Worm (Caenorhabditis elegans): ENCODE data around the gene Y66D12A.8.

The Y66D12A.8 gene

ce11 chrIII:11561597-11561996, 12.4 kb upstream of the Y66D12A.8 start:
- no peak for TF ChIP-seq ztf-4 (tag; optimal IDR thresholded peaks at IDR 0.05)
- no peak for TF ChIP-seq mdl-1 (tag; optimal IDR thresholded peaks at IDR 0.05)
- no peak for TF ChIP-seq elt-1 (tag; optimal IDR thresholded peaks at IDR 0.05)
- TF ChIP-seq F13H6.1 (tag; optimal IDR thresholded peaks at IDR 0.05) = no peak
- TF ChIP-seq lsy-2 (tag; optimal IDR thresholded peaks at IDR 0.05) = no peak
- no peak for TF ChIP-seq sma-3 (GFP tag; optimal IDR thresholded peaks at IDR 0.05)
- no peak for TF ChIP-seq ztf-11 (tag; optimal IDR thresholded peaks at IDR 0.05)
- TF ChIP-seq ama-1 (optimal IDR thresholded peaks at IDR 0.05) = no peak
- TF ChIP-seq gmeb-1 (tag; optimal IDR thresholded peaks at IDR 0.05) = no peak
- no peak for TF ChIP-seq nhr-6 (tag; optimal IDR thresholded peaks at IDR 0.05)
- no peak for TF ChIP-seq fos-1 (tag; optimal IDR thresholded peaks at IDR 0.05)
- TF ChIP-seq nhr-77 (tag; optimal IDR thresholded peaks at IDR 0.05) = no peak
- TF ChIP-seq skn-1 (tag; optimal IDR thresholded peaks at IDR 0.05) = no peak

- no peak for TF ChIP-seq unc-62 (GFP tag; optimal IDR thresholded peaks at IDR 0.05)
- no peak for TF ChIP-seq nhr-129 (tag; optimal IDR thresholded peaks at IDR 0.05)
- no peak for TF ChIP-seq ama-1 (optimal IDR thresholded peaks at IDR 0.05)
- no peak for TF ChIP-seq Y55F3AM.14 (GFP tag; optimal IDR thresholded peaks at IDR 0.05)
- TF ChIP-seq nhr-11 (tag; optimal IDR thresholded peaks at IDR 0.05) = no peak
- TF ChIP-seq C34F6.9 (tag; optimal IDR thresholded peaks at IDR 0.05) = no peak
- no peak for TF ChIP-seq mbf-1 (tag; optimal IDR thresholded peaks at IDR 0.05)
- TF ChIP-seq mdl-1 (tag; optimal IDR thresholded peaks at IDR 0.05) = no peak
- no peak for TF ChIP-seq nhr-23 (tag; optimal IDR thresholded peaks at IDR 0.05)
- TF ChIP-seq egl-27 (tag; optimal IDR thresholded peaks at IDR 0.05) = no peak
- TF ChIP-seq unc-39 (tag; optimal IDR thresholded peaks at IDR 0.05) = no peak
- TF ChIP-seq nhr-237 (tag; optimal IDR thresholded peaks at IDR 0.05) = no peak
- TF ChIP-seq nhr-12 (tag; optimal IDR thresholded peaks at IDR 0.05) = no peak
- no peak for TF ChIP-seq nhr-77 (tag; optimal IDR thresholded peaks at IDR 0.05)
- TF ChIP-seq mab-5 (tag; optimal IDR thresholded peaks at IDR 0.05) = no peak
- no peak for TF ChIP-seq ztf-4 (tag; optimal IDR thresholded peaks at IDR 0.05)
- no peak for TF ChIP-seq skn-1 (tag; optimal IDR thresholded peaks at IDR 0.05)
Observed at ce11 chrIII:11563417-11563949, 10.5 kb upstream of the Y66D12A.8 start, which contains the start of gene Y66D12A.11. Gene Y66D12A.11 (plus strand): TSS chrIII:11563467.

DNA sequence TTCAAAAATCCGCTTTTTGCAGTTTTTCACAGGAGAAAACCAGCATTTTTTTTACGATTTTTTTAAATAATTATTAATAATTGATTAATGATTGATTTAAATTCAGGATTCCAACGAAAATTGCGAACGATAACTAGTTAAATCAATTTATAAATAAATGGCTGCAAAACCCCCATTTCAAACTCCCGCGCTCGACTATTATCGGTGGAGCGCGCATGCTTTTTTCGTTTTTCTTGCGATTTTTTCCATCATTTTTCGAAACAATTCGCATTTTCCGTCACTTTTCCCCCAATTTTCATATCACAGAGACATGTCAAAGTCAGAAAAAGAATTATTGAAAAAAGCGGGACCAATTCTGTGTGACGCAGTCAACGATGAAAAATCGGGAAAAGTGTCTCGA, 8.4 kb upstream of the Y66D12A.8 start, which contains the start of gene Y66D12A.10:
Gene Y66D12A.10 (plus strand): TSS at position 273 of the 400 bp plus-strand sequence.
- TF ChIP-seq unc-39 (tag; optimal IDR thresholded peaks at IDR 0.05) (no peak), nhr-10 (tag; optimal IDR thresholded peaks at IDR 0.05) (no peak), mab-5 (tag; optimal IDR thresholded peaks at IDR 0.05) (no peak), ztf-4 (tag; optimal IDR thresholded peaks at IDR 0.05) (no peak), lin-11 (tag; optimal IDR thresholded peaks at IDR 0.05) (no peak), F13H6.1 (tag; optimal IDR thresholded peaks at IDR 0.05) (no peak), nhr-12 (tag; optimal IDR thresholded peaks at IDR 0.05) (no peak), zag-1 (tag; optimal IDR thresholded peaks at IDR 0.05) (no peak), lsy-2 (tag; optimal IDR thresholded peaks at IDR 0.05) (peak in 1 of 2 experiments; percentile 54), nhr-11 (tag; optimal IDR thresholded peaks at IDR 0.05) (no peak), gmeb-1 (tag; optimal IDR thresholded peaks at IDR 0.05) (peak; percentile 96), fos-1 (tag; optimal IDR thresholded peaks at IDR 0.05) (no peak), lin-13 (GFP tag; optimal IDR thresholded peaks at IDR 0.05) (peak; percentile 22), elt-1 (tag; optimal IDR thresholded peaks at IDR 0.05) (no peak), nhr-77 (tag; optimal IDR thresholded peaks at IDR 0.05) (no peak), sma-9 (GFP tag; optimal IDR thresholded peaks at IDR 0.05) (no peak), sma-9 (tag; optimal IDR thresholded peaks at IDR 0.05) (no peak), nhr-23 (tag; optimal IDR thresholded peaks at IDR 0.05) (no peak), crh-2 (tag; optimal IDR thresholded peaks at IDR 0.05) (no peak), ceh-16 (tag; optimal IDR thresholded peaks at IDR 0.05) (no peak), mdl-1 (tag; optimal IDR thresholded peaks at IDR 0.05) (no peak), nhr-25 (tag; optimal IDR thresholded peaks at IDR 0.05) (no peak), sma-3 (GFP tag; optimal IDR thresholded peaks at IDR 0.05) (no peak), peb-1 (tag; optimal IDR thresholded peaks at IDR 0.05) (no peak), skn-1 (tag; optimal IDR thresholded peaks at IDR 0.05) (no peak), mbf-1 (tag; optimal IDR thresholded peaks at IDR 0.05) (no peak), dmd-4 (tag; optimal IDR thresholded peaks at IDR 0.05) (no peak), aly-2 (tag; optimal IDR thresholded peaks at IDR 0.05) (no peak), elt-3 (tag; optimal IDR thresholded peaks at IDR 0.05) (no peak), blmp-1 (tag; optimal IDR thresholded peaks at IDR 0.05; ENCODE audit: insufficient read depth) (no peak), ztf-11 (tag; optimal IDR thresholded peaks at IDR 0.05) (no peak), ZK546.5 (tag; optimal IDR thresholded peaks at IDR 0.05) (no peak), snpc-4 (tag; optimal IDR thresholded peaks at IDR 0.05) (no peak), ama-1 (optimal IDR thresholded peaks at IDR 0.05) (no peak), C34F6.9 (tag; optimal IDR thresholded peaks at IDR 0.05) (peak; percentile 52), nhr-6 (tag; optimal IDR thresholded peaks at IDR 0.05) (no peak), sem-4 (tag; optimal IDR thresholded peaks at IDR 0.05) (no peak), egl-27 (tag; optimal IDR thresholded peaks at IDR 0.05) (no peak), nhr-129 (tag; optimal IDR thresholded peaks at IDR 0.05) (peak; percentile 34), lin-39 (tag; optimal IDR thresholded peaks at IDR 0.05) (no peak), unc-55 (GFP tag; optimal IDR thresholded peaks at IDR 0.05) (peak; percentile 62), R02D3.7 (tag; optimal IDR thresholded peaks at IDR 0.05) (no peak), alr-1 (tag; optimal IDR thresholded peaks at IDR 0.05) (no peak), ztf-1 (GFP tag; conservative IDR thresholded peaks at IDR 0.05) (no peak)

All from whole organism, L2 larva.